Fruit fly (Drosophila melanogaster) whole organism, embryonic: ENCODE measurements around the gene TH1.

Experiments used
- Awh ChIP-seq: fragments of 200-800 bp; sonication (Bioruptor generic); IDR thresholded peaks from 2 replicates; pipeline ENCODE4, ENCODE4 v1.3.6; 2022; ENCODE audit warnings: missing biosample characterization, missing genetic modification characterization
- Bgb ChIP-seq: fragments of 200-800 bp; sonication (Bioruptor generic); IDR thresholded peaks from 2 replicates; pipeline ENCODE4 v1.3.6; 2022; ENCODE audit warnings: missing biosample characterization, missing genetic modification characterization; ENCODE audit not compliant: partially characterized antibody
- Blimp-1 ChIP-seq: fragments of 200-800 bp; sonication (Bioruptor generic); optimal IDR thresholded peaks from 3 replicates; lab custom pipeline; 2018; ENCODE audit warnings: missing biosample characterization, missing genetic modification characterization, mild to moderate bottlenecking, moderate library complexity, missing genetic modification reagents
- CG10979 ChIP-seq: fragments of 200-800 bp; sonication (Bioruptor generic); optimal IDR thresholded peaks from 2 replicates; lab custom pipeline; 2018; ENCODE audit warnings: missing biosample characterization, mild to moderate bottlenecking, missing genetic modification characterization, moderate library complexity
- CG11560 ChIP-seq: fragments of 200-800 bp; sonication (Bioruptor generic); IDR thresholded peaks from 3 replicates; pipeline ENCODE4 v1.3.6; 2022; ENCODE audit warnings: missing biosample characterization, missing genetic modification characterization
- CG13894 ChIP-seq: fragments of 200-800 bp; sonication (Bioruptor generic); optimal IDR thresholded peaks from 3 replicates; lab custom pipeline; 2018; ENCODE audit warnings: missing biosample characterization, mild to moderate bottlenecking, missing genetic modification characterization, moderate library complexity
- CG1529 ChIP-seq: fragments of 200-800 bp; sonication (Bioruptor generic); optimal IDR thresholded peaks from 3 replicates; lab custom pipeline; 2018; ENCODE audit warnings: missing biosample characterization, missing genetic modification characterization
- CG16815 ChIP-seq: fragments of 200-800 bp; sonication (Bioruptor generic); optimal IDR thresholded peaks from 3 replicates; lab custom pipeline; 2017; ENCODE audit warnings: missing biosample characterization, mild to moderate bottlenecking, missing genetic modification characterization
- CG2199 ChIP-seq: fragments of 200-800 bp; sonication (Bioruptor generic); IDR thresholded peaks from 3 replicates; pipeline ENCODE4 v1.3.6; 2022; ENCODE audit warnings: missing biosample characterization, missing genetic modification characterization
- CG2678 ChIP-seq: fragments of 200-800 bp; sonication (Bioruptor generic); optimal IDR thresholded peaks from 3 replicates; lab custom pipeline; 2019; ENCODE audit warnings: missing biosample characterization, mild to moderate bottlenecking, missing genetic modification characterization, moderate library complexity
- CG2712 ChIP-seq: fragments of 200-800 bp; optimal IDR thresholded peaks from 3 replicates; lab custom pipeline; 2019; ENCODE audit warnings: missing biosample characterization, mild to moderate bottlenecking, missing genetic modification characterization, moderate library complexity
- CG2875 ChIP-seq: fragments of 200-800 bp; sonication (Bioruptor generic); optimal IDR thresholded peaks from 2 replicates; lab custom pipeline; 2017; ENCODE audit warnings: missing biosample characterization, mild to moderate bottlenecking, missing genetic modification characterization, missing genetic modification reagents
- CG32772 ChIP-seq: fragments of 200-800 bp; sonication (Bioruptor generic); IDR thresholded peaks from 2 replicates; pipeline ENCODE4 v1.3.6; 2022; ENCODE audit warnings: missing biosample characterization, missing genetic modification characterization
- CG34376 ChIP-seq: fragments of 200-800 bp; sonication (Bioruptor generic); optimal IDR thresholded peaks from 2 replicates; lab custom pipeline; 2018; ENCODE audit warnings: missing biosample characterization, mild to moderate bottlenecking, missing genetic modification characterization
- CG3838 ChIP-seq: fragments of 200-800 bp; sonication (Bioruptor generic); optimal IDR thresholded peaks from 3 replicates; lab custom pipeline; 2016; ENCODE audit warnings: missing biosample characterization, missing genetic modification characterization
- CG42726 ChIP-seq: fragments of 200-800 bp; sonication (Bioruptor generic); IDR thresholded peaks from 2 replicates; pipeline ENCODE4 v1.3.6; 2022; ENCODE audit warnings: missing biosample characterization, missing genetic modification characterization; ENCODE audit not compliant: partially characterized antibody
- CG6175 ChIP-seq: fragments of 200-800 bp; sonication (Bioruptor generic); IDR thresholded peaks from 3 replicates; pipeline ENCODE4 v1.3.6; 2022; ENCODE audit warnings: missing biosample characterization, missing genetic modification characterization
- CG7928 ChIP-seq: fragments of 200-800 bp; sonication (Bioruptor generic); optimal IDR thresholded peaks from 2 replicates; lab custom pipeline; 2017; ENCODE audit warnings: missing biosample characterization, mild to moderate bottlenecking, missing genetic modification characterization
- CG7963 ChIP-seq: fragments of 200-800 bp; sonication (Bioruptor generic); IDR thresholded peaks from 3 replicates; pipeline ENCODE4 v1.3.6; 2022; ENCODE audit warnings: missing biosample characterization, missing genetic modification characterization; ENCODE audit not compliant: partially characterized antibody
- CG8290 ChIP-seq, 3 experiments: fragments of 200-800 bp; sonication (Bioruptor generic); optimal IDR thresholded peaks; 2 replicates each; lab custom pipeline; 2016 to 2019; ENCODE audit warnings: missing biosample characterization in 3 of 3, missing genetic modification characterization in 3 of 3, mild to moderate bottlenecking in 2 of 3, moderate library complexity in 1 of 3
- Dll ChIP-seq: fragments of 200-800 bp; sonication (Bioruptor generic); IDR thresholded peaks from 4 replicates; pipeline ENCODE4 v1.3.6; 2022; ENCODE audit warnings: missing biosample characterization, missing genetic modification characterization; ENCODE audit not compliant: partially characterized antibody
- Doc3 ChIP-seq: fragments of 200-800 bp; sonication (Bioruptor generic); IDR thresholded peaks from 3 replicates; pipeline ENCODE4 v1.3.6; 2022; ENCODE audit warnings: missing biosample characterization, missing genetic modification characterization; ENCODE audit not compliant: partially characterized antibody
- Dref ChIP-seq: fragments of 200-800 bp; sonication (Bioruptor generic); IDR thresholded peaks from 2 replicates; pipeline ENCODE4 v1.3.6; 2022; ENCODE audit warnings: missing biosample characterization, missing genetic modification characterization
- Eip74EF ChIP-seq, 2 experiments: fragments of 200-800 bp in 1 of 2; fragments of >200 bp in 1 of 2; sonication (Bioruptor generic) in 1 of 2; optimal IDR thresholded peaks; 2 replicates each; lab custom pipeline; 2017 to 2019; ENCODE audit warnings: missing biosample characterization in 2 of 2, missing genetic modification characterization in 2 of 2, mild to moderate bottlenecking in 1 of 2, moderate library complexity in 1 of 2
- HLH54F ChIP-seq: fragments of 200-800 bp; sonication (Bioruptor generic); optimal IDR thresholded peaks from 3 replicates; lab custom pipeline; 2016; ENCODE audit warnings: missing biosample characterization, missing genetic modification characterization
- Opbp ChIP-seq: fragments of 200-800 bp; sonication (Bioruptor generic); IDR thresholded peaks from 3 replicates; pipeline ENCODE4 v1.3.6; 2022; ENCODE audit warnings: missing biosample characterization, missing genetic modification characterization; ENCODE audit not compliant: partially characterized antibody
- Poxn ChIP-seq: fragments of 200-800 bp; sonication (Bioruptor generic); IDR thresholded peaks from 2 replicates; pipeline ENCODE4 v1.3.6; 2022; ENCODE audit warnings: missing biosample characterization, missing genetic modification characterization
- Scr ChIP-seq: fragments of 200-800 bp; sonication (Bioruptor generic); IDR thresholded peaks from 2 replicates; pipeline ENCODE4 v1.3.6; 2022; ENCODE audit warnings: missing biosample characterization, missing genetic modification characterization; ENCODE audit not compliant: partially characterized antibody
- Sin3A ChIP-seq: fragments of >200 bp; optimal IDR thresholded peaks from 2 replicates; lab custom pipeline; 2018
- Stat92E ChIP-seq, 3 experiments: fragments of >200 bp in 2 of 3; fragments of 200-800 bp in 1 of 3; sonication (Bioruptor generic) in 1 of 3; optimal IDR thresholded peaks; 2 replicates each; lab custom pipeline; 2017 to 2019; ENCODE audit warnings: missing biosample characterization in 3 of 3, missing genetic modification characterization in 3 of 3, mild to moderate bottlenecking in 1 of 3, moderate library complexity in 1 of 3
- YL-1 ChIP-seq: fragments of 200-800 bp; sonication (Bioruptor generic); optimal IDR thresholded peaks from 3 replicates; lab custom pipeline; 2017; ENCODE audit warnings: missing biosample characterization, mild to moderate bottlenecking, missing genetic modification characterization
- ato ChIP-seq: fragments of 200-800 bp; sonication (Bioruptor generic); IDR thresholded peaks from 2 replicates; pipeline ENCODE4 v1.3.6; 2022; ENCODE audit warnings: missing biosample characterization, missing genetic modification characterization; ENCODE audit not compliant: partially characterized antibody
- bbx ChIP-seq: fragments of 200-800 bp; sonication (Bioruptor generic); IDR thresholded peaks from 2 replicates; pipeline ENCODE4 v1.3.6; 2022; ENCODE audit warnings: missing biosample characterization, missing genetic modification characterization; ENCODE audit not compliant: partially characterized antibody
- br ChIP-seq: fragments of >200 bp; optimal IDR thresholded peaks from 2 replicates; lab custom pipeline; 2017
- cato ChIP-seq: fragments of 200-800 bp; sonication (Bioruptor generic); optimal IDR thresholded peaks from 2 replicates; lab custom pipeline; 2016; ENCODE audit warnings: missing biosample characterization, missing genetic modification characterization, borderline replicate concordance
- cg ChIP-seq: fragments of 200-800 bp; sonication (Bioruptor generic); optimal IDR thresholded peaks from 3 replicates; lab custom pipeline; 2019; ENCODE audit warnings: missing biosample characterization, mild to moderate bottlenecking, missing genetic modification characterization, moderate library complexity
- hbn ChIP-seq: fragments of 200-800 bp; sonication (Bioruptor generic); IDR thresholded peaks from 2 replicates; pipeline ENCODE4 v1.3.6; 2022; ENCODE audit warnings: missing biosample characterization, missing genetic modification characterization; ENCODE audit not compliant: partially characterized antibody
- hkb ChIP-seq, 2 experiments: fragments of 200-800 bp in 1 of 2; fragments of >200 bp in 1 of 2; sonication (Bioruptor generic) in 1 of 2; IDR thresholded peaks in 1 of 2; optimal IDR thresholded peaks in 1 of 2; 2 replicates each; pipeline versions ENCODE4 v1.3.6 to Lab custom; 2017 to 2022; ENCODE audit warnings: missing biosample characterization in 1 of 2, missing genetic modification characterization in 1 of 2
- insv ChIP-seq, 2 experiments: fragments of 200-800 bp; sonication (Bioruptor generic); optimal IDR thresholded peaks; 3 replicates each; lab custom pipeline; 2016 to 2018; ENCODE audit warnings: missing biosample characterization in 2 of 2, missing genetic modification characterization in 2 of 2
- kah ChIP-seq: fragments of 200-800 bp; sonication (Bioruptor generic); optimal IDR thresholded peaks from 2 replicates; lab custom pipeline; 2018; ENCODE audit warnings: missing biosample characterization, mild to moderate bottlenecking, missing genetic modification characterization
- kay ChIP-seq: fragments of 200-800 bp; sonication (Bioruptor generic); optimal IDR thresholded peaks from 2 replicates; lab custom pipeline; 2016; ENCODE audit warnings: missing biosample characterization, missing genetic modification characterization
- lab ChIP-seq: fragments of 200-800 bp; sonication (Bioruptor generic); optimal IDR thresholded peaks from 3 replicates; lab custom pipeline; 2017; ENCODE audit warnings: missing biosample characterization, missing genetic modification characterization, mild to moderate bottlenecking, moderate library complexity, missing genetic modification reagents
- mirr ChIP-seq: fragments of 200-800 bp; sonication (Bioruptor generic); optimal IDR thresholded peaks from 3 replicates; lab custom pipeline; 2018; ENCODE audit warnings: missing biosample characterization, mild to moderate bottlenecking, missing genetic modification characterization
- pzg ChIP-seq: fragments of 200-800 bp; sonication (Bioruptor generic); optimal IDR thresholded peaks from 3 replicates; lab custom pipeline; 2018; ENCODE audit warnings: missing biosample characterization, mild to moderate bottlenecking, missing genetic modification characterization, moderate library complexity
- sd ChIP-seq: fragments of 200-800 bp; sonication (Bioruptor generic); optimal IDR thresholded peaks from 3 replicates; lab custom pipeline; 2018; ENCODE audit warnings: missing biosample characterization, mild to moderate bottlenecking, missing genetic modification characterization, moderate library complexity
- zen2 ChIP-seq: fragments of 200-800 bp; sonication (Bioruptor generic); IDR thresholded peaks from 3 replicates; pipeline ENCODE4 v1.3.6; 2022; ENCODE audit warnings: missing biosample characterization, missing genetic modification characterization; ENCODE audit not compliant: partially characterized antibody

TH1 gene

dm6 chrX:16421899-16422412 lies 30.7 kb upstream of the TH1 start, which contains the start of gene AnxB11 (continued):
- 0 out of 3 replicates have a peak, but pooled peaks have one; percentile 26 for TF ChIP-seq Doc3 (GFP tag; lab: Robert Waterston, UW)
- TF ChIP-seq Awh = 0 out of 2 replicates have a peak, but pooled peaks have one; percentile 7
- TF ChIP-seq Opbp (GFP tag; lab: Robert Waterston, UW) = peak; percentile 74; the same call in 2 of the 3 replicates
- no peak for TF ChIP-seq CG2678
- TF ChIP-seq CG10979 (tag; lab: Kevin White, UChicago) = peak; percentile 7
- peak; percentile 3 for TF ChIP-seq sd
- TF ChIP-seq Blimp-1 (GFP tag; lab: Kevin White, UChicago) = peak; percentile 22
- TF ChIP-seq CG11560 (tag; lab: Robert Waterston, UW) = peak; percentile 98
- TF ChIP-seq bbx (GFP tag; lab: Robert Waterston, UW) = peak; percentile 72
- peak; percentile 92 for TF ChIP-seq cg (GFP tag; lab: Kevin White, UChicago)
- no peak for TF ChIP-seq hkb (optimal IDR thresholded peaks at IDR 0.05; lab: Kevin White, UChicago)
- 0 out of 2 replicates have a peak, but pooled peaks have one; percentile 13 for TF ChIP-seq hkb (GFP tag; IDR thresholded peaks at IDR 0.05; lab: Robert Waterston, UW)
- peak; percentile 84 for TF ChIP-seq CG7963
- TF ChIP-seq br (lab: Kevin White, UChicago) = no peak
- peak; percentile 58 for TF ChIP-seq Bgb (GFP tag; lab: Robert Waterston, UW)
- no peak for TF ChIP-seq cato (GFP tag; lab: Kevin White, UChicago)
- peak; percentile 53 for TF ChIP-seq CG34376
- peak; percentile 17 for TF ChIP-seq lab (GFP tag; lab: Kevin White, UChicago)
- no peak for TF ChIP-seq CG32772
- TF ChIP-seq hbn (GFP tag; lab: Robert Waterston, UW) = peak; percentile 15; the same call in 1 of the 2 replicates
- TF ChIP-seq YL-1 (GFP tag; lab: Kevin White, UChicago) = peak; percentile 13
- 0 out of 3 replicates have a peak, but pooled peaks have one; percentile 15 for TF ChIP-seq CG2199
- TF ChIP-seq Scr (GFP tag; lab: Robert Waterston, UW) = 0 out of 2 replicates have a peak, but pooled peaks have one; percentile 48
- TF ChIP-seq CG8290 (GFP tag; optimal IDR thresholded peaks at IDR 0.05; lab: Kevin White, UChicago) = no peak
- peak in 1 of 2 experiments; percentile 14 for TF ChIP-seq CG8290 (tag; optimal IDR thresholded peaks at IDR 0.05; lab: Kevin White, UChicago)
- TF ChIP-seq CG6175 (GFP tag; lab: Robert Waterston, UW) = no peak
- no peak for TF ChIP-seq Stat92E (GFP tag; optimal IDR thresholded peaks at IDR 0.05; lab: Kevin White, UChicago)
- peak; percentile 12 for TF ChIP-seq CG13894
- peak; percentile 88 for TF ChIP-seq CG7928 (GFP tag; lab: Kevin White, UChicago)
- TF ChIP-seq Eip74EF (GFP tag; optimal IDR thresholded peaks at IDR 0.05; lab: Kevin White, UChicago) = peak in 1 of 2 experiments; percentile 20
- TF ChIP-seq zen2 (GFP tag; lab: Robert Waterston, UW) = peak; percentile 37; the same call in 1 of the 3 replicates
- TF ChIP-seq Dll (GFP tag; lab: Robert Waterston, UW) = peak; percentile 70
- TF ChIP-seq CG16815 (GFP tag; lab: Kevin White, UChicago) = no peak
- peak; percentile 30; the same call in 1 of the 2 replicates for TF ChIP-seq CG42726 (GFP tag; lab: Robert Waterston, UW)
- no peak for TF ChIP-seq CG2875
- peak; percentile 56 for TF ChIP-seq mirr (GFP tag; lab: Kevin White, UChicago)
- peak; percentile 86 for TF ChIP-seq CG1529 (GFP tag; lab: Kevin White, UChicago)
- TF ChIP-seq kay (GFP tag; lab: Kevin White, UChicago) = no peak
- TF ChIP-seq HLH54F (GFP tag; lab: Kevin White, UChicago) = no peak
- peak; percentile 76 for TF ChIP-seq ato (GFP tag; lab: Robert Waterston, UW)
- peak; percentile 23 for TF ChIP-seq CG2712
- TF ChIP-seq Dref (GFP tag; lab: Robert Waterston, UW) = peak; percentile 89
- TF ChIP-seq kah (GFP tag; lab: Kevin White, UChicago) = peak; percentile 98
- peak; percentile 25 for TF ChIP-seq pzg (GFP tag; lab: Kevin White, UChicago)
- peak; percentile 29 for TF ChIP-seq Sin3A (lab: Kevin White, UChicago)
- TF ChIP-seq insv (GFP tag; optimal IDR thresholded peaks at IDR 0.05; lab: Kevin White, UChicago) = peak in 1 of 2 experiments; percentile 82
- no peak for TF ChIP-seq Poxn (GFP tag; lab: Robert Waterston, UW)
- no peak for TF ChIP-seq CG3838 (GFP tag; lab: Kevin White, UChicago)
